Worm (Caenorhabditis elegans) whole organism, young adult: ENCODE data around the gene ZK813.1.

Source experiments
- B0019.2 ChIP-seq: fragments of 200-800 bp; sonication (Bioruptor generic); conservative IDR thresholded peaks from 2 replicates; pipeline ENCODE4 v1.3.6; 2022; ENCODE audit warnings: missing genetic modification reagents, missing genetic modification characterization, missing compliant biosample characterization
- C06A6.2 ChIP-seq: fragments of 200-800 bp; sonication (Bioruptor generic); conservative IDR thresholded peaks from 2 replicates; pipeline ENCODE4 v1.3.6; 2022; ENCODE audit warnings: missing genetic modification characterization, missing compliant biosample characterization
- C17E4.6 ChIP-seq: fragments of 200-800 bp; sonication (Bioruptor generic); IDR thresholded peaks from 2 replicates; pipeline ENCODE4 v1.3.6; 2022; ENCODE audit warnings: missing genetic modification reagents, missing genetic modification characterization, missing compliant biosample characterization
- F22D6.2 ChIP-seq: sonication (generic microtip); optimal IDR thresholded peaks from 2 replicates; lab custom pipeline; 2016; ENCODE audit warnings: mild to moderate bottlenecking, missing genetic modification characterization, missing compliant biosample characterization
- F33H1.4 ChIP-seq: fragments of 200-800 bp; sonication (Bioruptor generic); IDR thresholded peaks from 2 replicates; pipeline ENCODE4 v1.3.6; 2022; ENCODE audit warnings: missing genetic modification reagents, missing genetic modification characterization, missing compliant biosample characterization
- F37B4.10 ChIP-seq: fragments of 200-800 bp; sonication (Bioruptor generic); IDR thresholded peaks from 2 replicates; pipeline ENCODE4 v1.3.6; 2022; ENCODE audit warnings: missing genetic modification characterization, missing compliant biosample characterization
- F49E8.2 ChIP-seq: sonication (generic microtip); optimal IDR thresholded peaks from 3 replicates; lab custom pipeline; 2017; ENCODE audit warnings: missing genetic modification characterization, mild to moderate bottlenecking, missing compliant biosample characterization, antibody characterized with exemption, moderate library complexity; ENCODE audit not compliant: insufficient read depth
- F57A8.1 ChIP-seq: fragments of 200-800 bp; sonication (Bioruptor generic); optimal IDR thresholded peaks from 2 replicates; lab custom pipeline; 2018; ENCODE audit warnings: mild to moderate bottlenecking, missing genetic modification characterization, moderate library complexity, missing compliant biosample characterization
- F57C9.4 ChIP-seq: sonication (generic microtip); optimal IDR thresholded peaks from 2 replicates; lab custom pipeline; 2017; ENCODE audit warnings: mild to moderate bottlenecking, missing genetic modification characterization, missing compliant biosample characterization
- K12H6.12 ChIP-seq: fragments of 200-800 bp; sonication (Bioruptor generic); optimal IDR thresholded peaks from 2 replicates; lab custom pipeline; 2018; ENCODE audit warnings: mild to moderate bottlenecking, missing genetic modification characterization, missing compliant biosample characterization
- Y53G8AR.9 ChIP-seq: fragments of 200-800 bp; sonication (Bioruptor generic); conservative IDR thresholded peaks from 2 replicates; pipeline ENCODE4 v1.3.6; 2022; ENCODE audit warnings: missing genetic modification reagents, missing genetic modification characterization, missing compliant biosample characterization
- Y95B8A.8 ChIP-seq: fragments of 200-800 bp; sonication (Bioruptor generic); IDR thresholded peaks from 2 replicates; pipeline ENCODE4 v1.3.6; 2022; ENCODE audit warnings: missing genetic modification reagents, missing genetic modification characterization, missing compliant biosample characterization
- aptf-2 ChIP-seq: fragments of 200-800 bp; sonication (Bioruptor generic); conservative IDR thresholded peaks from 2 replicates; pipeline ENCODE4 v1.3.6; 2022; ENCODE audit warnings: missing genetic modification reagents, missing genetic modification characterization, missing compliant biosample characterization
- aptf-3 ChIP-seq: fragments of 200-800 bp; sonication (Bioruptor generic); IDR thresholded peaks from 2 replicates; pipeline ENCODE4 v1.3.6; 2022; ENCODE audit warnings: missing genetic modification characterization, missing compliant biosample characterization
- atf-7 ChIP-seq: sonication (generic microtip); optimal IDR thresholded peaks from 2 replicates; lab custom pipeline; 2017; ENCODE audit warnings: mild to moderate bottlenecking, missing genetic modification characterization, missing compliant biosample characterization
- attf-6 ChIP-seq: fragments of 200-800 bp; sonication (Bioruptor generic); IDR thresholded peaks from 2 replicates; pipeline ENCODE4 v1.3.6; 2022; ENCODE audit warnings: missing genetic modification reagents, missing genetic modification characterization, missing compliant biosample characterization
- bed-1 ChIP-seq: fragments of 200-800 bp; sonication (Bioruptor generic); IDR thresholded peaks from 2 replicates; pipeline ENCODE4 v1.3.6; 2022; ENCODE audit warnings: missing genetic modification reagents, missing genetic modification characterization, missing compliant biosample characterization
- chd-7 ChIP-seq: sonication (generic microtip); optimal IDR thresholded peaks from 2 replicates; lab custom pipeline; 2016; ENCODE audit warnings: mild to moderate bottlenecking, missing genetic modification characterization, moderate library complexity, missing compliant biosample characterization
- dox-1 ChIP-seq: fragments of 200-800 bp; sonication (Bioruptor generic); IDR thresholded peaks from 2 replicates; pipeline ENCODE4 v1.3.6; 2022; ENCODE audit warnings: missing genetic modification reagents, missing genetic modification characterization, missing compliant biosample characterization
- dpl-1 ChIP-seq: fragments of 150-350 bp; optimal IDR thresholded peaks from 2 replicates; lab custom pipeline; 2014; ENCODE audit warnings: missing biosample characterization, missing genetic modification reagents, missing genetic modification characterization
- egl-18 ChIP-seq: fragments of 200-800 bp; sonication (Bioruptor generic); IDR thresholded peaks from 2 replicates; pipeline ENCODE4 v1.3.6; 2022; ENCODE audit warnings: missing genetic modification reagents, missing genetic modification characterization, missing compliant biosample characterization
- hlh-26 ChIP-seq: fragments of 200-800 bp; sonication (Bioruptor generic); conservative IDR thresholded peaks from 2 replicates; pipeline ENCODE4 v1.3.6; 2022; ENCODE audit warnings: missing genetic modification reagents, missing genetic modification characterization, missing compliant biosample characterization
- hsf-1 ChIP-seq: fragments of 200-800 bp; sonication (Bioruptor generic); IDR thresholded peaks from 2 replicates; pipeline ENCODE4 v1.3.6; 2022; ENCODE audit warnings: missing genetic modification reagents, missing genetic modification characterization, missing compliant biosample characterization
- lin-54 ChIP-seq: fragments of 200-800 bp; sonication (Bioruptor generic); optimal IDR thresholded peaks from 2 replicates; lab custom pipeline; 2018; ENCODE audit warnings: mild to moderate bottlenecking, missing genetic modification characterization, missing compliant biosample characterization
- lir-1 ChIP-seq: fragments of 200-800 bp; sonication (Bioruptor generic); conservative IDR thresholded peaks from 2 replicates; pipeline ENCODE4 v1.3.6; 2022; ENCODE audit warnings: missing genetic modification reagents, missing genetic modification characterization, missing compliant biosample characterization
- lsl-1 ChIP-seq: fragments of 200-800 bp; sonication (Bioruptor generic); optimal IDR thresholded peaks from 2 replicates; lab custom pipeline; 2018; ENCODE audit warnings: mild to moderate bottlenecking, missing genetic modification characterization, moderate library complexity, missing compliant biosample characterization
- mes-4 ChIP-seq: sonication (generic microtip); optimal IDR thresholded peaks from 2 replicates; lab custom pipeline; 2016; ENCODE audit warnings: missing genotype, missing genetic modification characterization, missing compliant biosample characterization
- mxl-1 ChIP-seq: sonication (generic microtip); optimal IDR thresholded peaks from 2 replicates; lab custom pipeline; 2016; ENCODE audit warnings: missing genetic modification characterization, missing compliant biosample characterization
- pbrm-1 ChIP-seq: fragments of 200-800 bp; sonication (Bioruptor generic); IDR thresholded peaks from 2 replicates; pipeline ENCODE4 v1.3.6; 2022; ENCODE audit warnings: missing genetic modification reagents, missing genetic modification characterization, missing compliant biosample characterization
- repo-1 ChIP-seq: sonication (generic microtip); optimal IDR thresholded peaks from 2 replicates; lab custom pipeline; 2017; ENCODE audit warnings: mild to moderate bottlenecking, missing genetic modification characterization, missing compliant biosample characterization
- rpc-1 ChIP-seq, 2 experiments: fragments of 150-350 bp in 1 of 2; sonication (generic microtip) in 1 of 2; optimal IDR thresholded peaks; 2 replicates each; lab custom pipeline; 2014 to 2018; ENCODE audit warnings: missing biosample characterization in 1 of 2, missing genetic modification characterization in 1 of 2, missing genetic modification reagents in 1 of 2, missing genotype in 1 of 2
- sea-2 ChIP-seq: fragments of 200-800 bp; sonication (Bioruptor generic); IDR thresholded peaks from 2 replicates; pipeline ENCODE4 v1.3.6; 2022; ENCODE audit warnings: missing genetic modification characterization, missing compliant biosample characterization
- snpc-1.1 ChIP-seq: sonication (generic microtip); optimal IDR thresholded peaks from 2 replicates; lab custom pipeline; 2017; ENCODE audit warnings: missing genetic modification characterization, mild to moderate bottlenecking, missing compliant biosample characterization, antibody characterized with exemption, moderate library complexity, missing genotype, missing genetic modification reagents; ENCODE audit not compliant: insufficient read depth
- tbp1 ChIP-seq: fragments of 200-800 bp; sonication (Bioruptor generic); optimal IDR thresholded peaks from 2 replicates; lab custom pipeline; 2018; ENCODE audit warnings: mild to moderate bottlenecking, missing genetic modification characterization, missing compliant biosample characterization
- ztf-18 ChIP-seq: sonication (generic microtip); optimal IDR thresholded peaks from 2 replicates; lab custom pipeline; 2016; ENCODE audit warnings: missing genotype, mild to moderate bottlenecking, missing genetic modification characterization, missing compliant biosample characterization

Gene ZK813.1

DNA sequence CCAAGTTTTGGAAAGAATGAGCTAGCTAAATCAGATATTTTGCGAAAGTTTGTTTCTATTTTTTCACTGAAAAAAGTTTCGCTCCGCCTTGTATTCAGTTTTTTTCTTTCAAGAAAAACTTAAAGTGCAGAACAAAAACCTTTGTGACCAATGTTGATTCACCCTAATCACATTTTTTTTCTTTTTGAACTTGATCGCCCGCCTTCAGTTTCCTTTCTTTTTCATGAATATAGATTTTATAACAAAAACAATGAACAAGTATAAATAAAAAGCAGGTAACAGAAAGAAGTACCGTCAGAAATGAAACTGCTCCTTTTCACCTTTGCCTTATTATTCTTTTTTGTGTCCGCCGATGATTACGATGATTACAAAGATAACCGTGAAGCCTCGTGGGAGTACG lies 2.6 kb upstream of the ZK813.1 start, which contains the start of gene ZK813.2:
Gene ZK813.2, plus strand, starts transcription at position 301 of the 400 bp plus-strand sequence.
- TF ChIP-seq attf-6 (no peak), snpc-1.1 (tag; lab: Kevin White, UChicago) (no peak), hsf-1 (GFP tag; lab: Robert Waterston, UW) (no peak), C17E4.6 (GFP tag; lab: Robert Waterston, UW) (no peak)

DNA sequence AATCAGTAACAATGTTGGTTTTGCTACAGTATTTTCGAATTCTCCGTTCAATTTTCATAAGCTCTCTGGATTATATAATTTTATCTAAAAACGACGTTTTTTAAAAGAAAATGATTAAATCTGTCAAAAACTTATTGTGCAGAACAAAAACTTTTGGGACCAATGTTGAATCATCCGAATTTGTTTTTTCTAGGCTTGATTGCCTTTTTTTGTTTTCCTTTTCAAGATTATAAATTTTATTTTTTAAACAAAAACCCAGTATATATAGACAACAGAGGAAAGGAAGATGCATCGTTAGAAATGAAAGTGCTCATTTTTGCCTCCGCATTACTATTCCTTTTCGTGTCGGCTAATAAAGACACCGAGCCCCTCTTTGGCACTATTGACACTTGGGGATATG lies 1.6 kb upstream of the ZK813.1 start, which contains the start of gene ZK813.7:
Gene ZK813.7, plus strand, starts transcription at position 301 of the 400 bp plus-strand sequence.
- TF ChIP-seq rpc-1 (optimal IDR thresholded peaks at IDR 0.05; lab: Kevin White, UChicago) (no peak), rpc-1 (tag; optimal IDR thresholded peaks at IDR 0.05; lab: Kevin White, UChicago) (no peak), C17E4.6 (GFP tag; lab: Robert Waterston, UW) (no peak), C06A6.2 (GFP tag; lab: Robert Waterston, UW) (no peak), Y53G8AR.9 (GFP tag; lab: Robert Waterston, UW) (no peak), chd-7 (tag; lab: Kevin White, UChicago) (no peak), mxl-1 (tag; lab: Kevin White, UChicago) (no peak), lir-1 (GFP tag; lab: Robert Waterston, UW) (no peak), hlh-26 (GFP tag; lab: Robert Waterston, UW) (no peak), dpl-1 (GFP tag; lab: Kevin White, UChicago) (no peak), F22D6.2 (tag; lab: Kevin White, UChicago) (no peak), sea-2 (GFP tag; lab: Robert Waterston, UW) (no peak), repo-1 (tag; lab: Kevin White, UChicago) (no peak), B0019.2 (GFP tag; lab: Robert Waterston, UW) (no peak), F33H1.4 (GFP tag; lab: Robert Waterston, UW) (no peak), bed-1 (GFP tag; lab: Robert Waterston, UW) (no peak), F49E8.2 (tag; lab: Kevin White, UChicago) (no peak), aptf-2 (GFP tag; lab: Robert Waterston, UW) (no peak), F57A8.1 (no peak)

ce11 chrX:3451122-3451521 lies 5.0 kb downstream of the ZK813.1 start, which contains the start of gene ZK813.5:
TSS of gene ZK813.5 (minus strand) at chrX:3451222.
- TF ChIP-seq F57C9.4 (tag; lab: Kevin White, UChicago): no peak
- no peak for TF ChIP-seq tbp1 (GFP tag; lab: Kevin White, UChicago)
- TF ChIP-seq F37B4.10 (GFP tag; lab: Robert Waterston, UW): no peak
- TF ChIP-seq pbrm-1 (GFP tag; lab: Robert Waterston, UW): no peak
- TF ChIP-seq aptf-3 (GFP tag; lab: Robert Waterston, UW): no peak
- no peak for TF ChIP-seq Y95B8A.8
- TF ChIP-seq mes-4 (tag; lab: Kevin White, UChicago): no peak
- TF ChIP-seq lin-54 (GFP tag; lab: Kevin White, UChicago): no peak
- TF ChIP-seq C17E4.6 (GFP tag; lab: Robert Waterston, UW): no peak
- no peak for TF ChIP-seq egl-18 (GFP tag; lab: Robert Waterston, UW)
- TF ChIP-seq ztf-18 (tag; lab: Kevin White, UChicago): no peak
- TF ChIP-seq lsl-1 (GFP tag; lab: Kevin White, UChicago): no peak
- no peak for TF ChIP-seq K12H6.12 (tag; lab: Kevin White, UChicago)
- TF ChIP-seq dox-1 (GFP tag; lab: Robert Waterston, UW): no peak
- no peak for TF ChIP-seq atf-7 (tag; lab: Kevin White, UChicago)
